Worm (Caenorhabditis elegans): ENCODE measurements around the gene C06H2.2.
"Not testable (repeated sequence)": the region's sequence is repeated elsewhere in the genome, so short reads cannot be mapped to it uniquely, and the experiment has no call there.

Gene C06H2.2

DNA sequence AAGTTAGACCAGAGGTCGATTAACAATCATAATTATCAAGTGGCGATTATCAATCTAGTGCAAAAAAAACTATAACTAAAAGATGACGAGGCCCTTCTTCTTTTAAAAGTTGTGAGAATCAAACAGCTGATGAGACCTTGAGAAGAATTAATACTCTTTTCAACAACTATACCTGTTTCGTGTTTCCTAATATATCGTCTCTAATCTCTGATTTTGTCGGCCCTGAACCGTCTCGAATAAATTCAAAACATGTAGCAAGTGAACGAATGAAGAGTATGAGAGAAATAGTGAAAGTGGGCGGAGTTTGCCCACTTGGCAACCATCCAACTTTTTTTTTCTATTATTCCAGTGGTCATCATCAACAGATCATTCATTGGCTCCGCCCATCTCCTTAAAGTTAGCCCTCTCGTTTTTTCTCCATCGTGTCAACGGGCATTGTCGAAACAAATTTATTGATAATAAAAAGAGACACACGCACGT is 37.5 kb upstream of the C06H2.2 start, which contains the start of gene Y42A5A.1:
Gene Y42A5A.1, plus strand, starts transcription at position 430 of the 480 bp plus-strand sequence.
- TF ChIP-seq ztf-29 (GFP tag; IDR thresholded peaks at IDR 0.05) (no peak), ztf-23 (GFP tag; IDR thresholded peaks at IDR 0.05) (no peak), ref-1 (GFP tag; conservative IDR thresholded peaks at IDR 0.05) (no peak), klf-2 (GFP tag; conservative IDR thresholded peaks at IDR 0.05) (no peak), T22C8.4 (GFP tag; IDR thresholded peaks at IDR 0.05) (no peak), cog-1 (tag; optimal IDR thresholded peaks at IDR 0.05) (no peak)

DNA sequence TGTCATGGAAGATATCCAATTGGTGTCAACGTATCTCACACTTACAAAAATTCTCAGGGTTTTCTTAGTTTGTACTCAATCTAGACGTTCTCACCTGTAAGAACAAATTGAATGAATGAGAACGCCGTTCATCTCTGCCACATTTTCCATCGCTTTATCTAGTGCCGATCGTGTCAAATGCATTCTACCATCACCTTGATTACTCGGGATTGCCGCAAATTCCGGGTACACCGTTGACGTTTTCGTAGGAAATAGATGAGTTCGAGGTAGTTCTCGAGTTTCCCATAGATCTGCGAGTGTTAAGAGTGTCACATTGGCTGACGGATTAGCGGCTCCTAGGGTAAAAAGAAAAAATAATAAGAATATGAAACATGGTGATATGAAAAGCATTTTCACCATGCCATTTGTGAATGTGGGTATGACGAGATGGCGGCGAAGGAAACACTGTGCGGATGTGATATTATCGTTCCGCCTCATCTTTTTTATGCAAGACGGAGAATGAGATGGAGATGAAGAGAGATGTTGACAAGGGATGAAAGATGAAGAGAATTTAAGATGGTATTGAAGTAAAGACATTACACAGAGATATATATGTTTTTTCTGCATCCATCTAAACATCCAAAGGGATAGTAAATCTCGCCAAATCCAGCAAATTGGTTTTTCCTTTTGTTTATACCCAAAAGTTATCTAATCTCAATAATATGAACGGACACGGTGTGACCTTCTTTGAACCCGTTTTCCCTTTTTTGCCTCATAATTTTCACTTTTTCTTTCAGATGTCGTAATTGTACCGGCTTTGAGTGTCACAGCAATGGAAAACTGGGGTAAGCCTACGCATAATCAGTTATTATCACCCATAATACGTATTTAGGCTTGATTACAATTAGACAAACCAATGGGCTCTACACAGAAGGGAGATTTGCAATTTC is 31.6 kb upstream of the C06H2.2 start, which contains the start of gene lact-8:
Gene lact-8, minus strand, starts transcription at position 445 of the 929 bp plus-strand sequence.
- no peak for TF ChIP-seq med-1 (GFP tag; optimal IDR thresholded peaks at IDR 0.05; ENCODE audit: insufficient read depth)
- no peak for TF ChIP-seq ztf-23 (GFP tag; IDR thresholded peaks at IDR 0.05)
- no peak for TF ChIP-seq ztf-29 (GFP tag; IDR thresholded peaks at IDR 0.05)
- TF ChIP-seq flt-1 (GFP tag; IDR thresholded peaks at IDR 0.05): no peak
- TF ChIP-seq ref-1 (GFP tag; conservative IDR thresholded peaks at IDR 0.05): no peak
- TF ChIP-seq klf-2 (GFP tag; conservative IDR thresholded peaks at IDR 0.05): no peak
- no peak for TF ChIP-seq T22C8.4 (GFP tag; IDR thresholded peaks at IDR 0.05)
- TF ChIP-seq tab-1 (GFP tag; IDR thresholded peaks at IDR 0.05): no peak
- TF ChIP-seq cog-1 (tag; optimal IDR thresholded peaks at IDR 0.05): no peak

DNA sequence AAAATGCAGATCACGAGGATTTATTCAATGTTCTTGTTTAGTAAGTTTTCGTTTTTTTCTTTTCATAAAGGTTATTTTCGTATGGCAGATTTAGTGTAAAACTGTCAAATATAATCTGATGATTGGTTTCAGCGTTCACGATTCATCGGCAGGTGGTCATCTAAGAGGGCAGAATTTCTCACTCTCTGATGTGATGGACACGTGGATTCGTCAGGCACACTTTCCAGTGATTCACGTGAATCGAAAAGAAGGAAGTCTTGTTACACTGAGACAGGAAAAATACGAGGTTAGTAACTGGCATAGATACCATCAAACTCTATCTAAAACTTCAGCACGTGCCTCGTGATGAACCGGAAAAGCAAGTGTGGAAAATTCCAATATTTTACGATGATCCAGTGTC is 30.3 kb upstream of the C06H2.2 start:
- TF ChIP-seq klf-2 (GFP tag; conservative IDR thresholded peaks at IDR 0.05): no peak
- no peak for TF ChIP-seq tab-1 (GFP tag; IDR thresholded peaks at IDR 0.05)
- no peak for TF ChIP-seq ztf-23 (GFP tag; IDR thresholded peaks at IDR 0.05)
- no peak for TF ChIP-seq flt-1 (GFP tag; IDR thresholded peaks at IDR 0.05)
- no peak for TF ChIP-seq cog-1 (tag; optimal IDR thresholded peaks at IDR 0.05)
- TF ChIP-seq ref-1 (GFP tag; conservative IDR thresholded peaks at IDR 0.05): no peak
- no peak for TF ChIP-seq med-1 (GFP tag; optimal IDR thresholded peaks at IDR 0.05; ENCODE audit: insufficient read depth)
- no peak for TF ChIP-seq T22C8.4 (GFP tag; IDR thresholded peaks at IDR 0.05)
- TF ChIP-seq ztf-29 (GFP tag; IDR thresholded peaks at IDR 0.05): no peak

DNA sequence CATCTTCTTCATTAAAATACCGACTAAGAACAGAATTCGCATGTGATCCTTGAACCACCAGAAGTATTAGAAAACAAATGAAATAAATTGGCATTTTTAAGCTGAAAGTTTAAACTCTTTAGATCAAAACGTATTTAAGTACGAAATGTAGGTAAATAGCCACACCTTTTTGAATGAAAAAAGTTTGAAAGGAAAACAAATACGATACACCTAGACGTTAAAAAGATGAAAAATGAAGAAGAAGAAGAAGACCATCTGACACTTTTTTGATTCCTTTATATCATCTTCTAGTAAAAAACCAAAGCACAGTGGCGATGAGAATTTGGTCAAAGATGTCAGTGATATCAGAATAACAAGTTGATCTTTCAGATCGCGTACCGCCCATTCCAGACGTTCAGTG is 29.1 kb upstream of the C06H2.2 start, which contains the start of gene Y42A5A.3:
Gene Y42A5A.3, minus strand, starts transcription at position 101 of the 400 bp plus-strand sequence.
- TF ChIP-seq ztf-29 (GFP tag; IDR thresholded peaks at IDR 0.05) (no peak), tab-1 (GFP tag; IDR thresholded peaks at IDR 0.05) (no peak), T22C8.4 (GFP tag; IDR thresholded peaks at IDR 0.05) (no peak), ztf-23 (GFP tag; IDR thresholded peaks at IDR 0.05) (no peak), ref-1 (GFP tag; conservative IDR thresholded peaks at IDR 0.05) (no peak), flt-1 (GFP tag; IDR thresholded peaks at IDR 0.05) (no peak), cog-1 (tag; optimal IDR thresholded peaks at IDR 0.05) (no peak), med-1 (GFP tag; optimal IDR thresholded peaks at IDR 0.05; ENCODE audit: insufficient read depth) (no peak), klf-2 (GFP tag; conservative IDR thresholded peaks at IDR 0.05) (no peak)

DNA sequence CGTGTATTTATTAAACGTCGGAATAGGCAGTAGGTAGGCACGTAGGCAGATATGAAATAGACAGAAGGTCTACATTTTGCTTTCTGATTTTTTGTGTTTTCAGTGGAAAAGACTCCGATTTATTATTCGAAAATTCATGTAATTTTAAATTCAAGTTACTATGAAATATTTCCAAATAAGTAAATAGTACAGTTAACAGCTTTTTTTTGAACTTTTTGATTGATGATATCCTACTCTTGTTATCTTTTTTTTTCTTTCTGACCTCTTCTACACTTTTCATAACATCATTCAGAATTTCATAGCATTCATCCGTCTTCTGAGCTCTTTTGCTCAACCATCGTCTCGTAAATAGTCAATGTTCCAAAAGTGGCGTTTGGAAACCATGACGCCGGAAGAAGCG is 26.4 kb upstream of the C06H2.2 start, which contains the start of gene cdkl-1:
Gene cdkl-1, plus strand, starts transcription at position 301 of the 400 bp plus-strand sequence.
- TF ChIP-seq ztf-29 (GFP tag; IDR thresholded peaks at IDR 0.05): no peak
- TF ChIP-seq cog-1 (tag; optimal IDR thresholded peaks at IDR 0.05): no peak
- TF ChIP-seq ref-1 (GFP tag; conservative IDR thresholded peaks at IDR 0.05): no peak
- no peak for TF ChIP-seq tab-1 (GFP tag; IDR thresholded peaks at IDR 0.05)
- no peak for TF ChIP-seq klf-2 (GFP tag; conservative IDR thresholded peaks at IDR 0.05)
- no peak for TF ChIP-seq ztf-23 (GFP tag; IDR thresholded peaks at IDR 0.05)
- no peak for TF ChIP-seq med-1 (GFP tag; optimal IDR thresholded peaks at IDR 0.05; ENCODE audit: insufficient read depth)
- TF ChIP-seq flt-1 (GFP tag; IDR thresholded peaks at IDR 0.05): no peak
- TF ChIP-seq T22C8.4 (GFP tag; IDR thresholded peaks at IDR 0.05): no peak

DNA sequence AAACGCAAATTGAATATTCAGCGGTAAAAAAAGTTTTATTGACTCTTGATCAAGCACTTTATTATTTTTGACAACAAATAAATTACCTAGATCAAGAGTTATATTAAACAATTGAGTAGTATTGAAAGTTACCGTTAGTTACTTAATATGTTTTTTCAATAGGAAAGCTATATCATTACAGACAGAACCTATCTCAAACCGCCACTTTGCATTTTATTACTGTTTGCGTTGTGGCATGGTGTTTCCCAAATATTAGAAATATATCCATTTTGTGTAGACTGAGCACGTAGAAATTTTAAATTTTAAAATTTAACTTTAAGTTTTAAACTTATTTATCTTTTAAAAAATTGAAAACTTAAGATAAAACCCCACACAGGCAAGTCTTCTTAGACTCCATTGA is 20.6 kb upstream of the C06H2.2 start:
- TF ChIP-seq cog-1 (tag; optimal IDR thresholded peaks at IDR 0.05) (no peak), T22C8.4 (GFP tag; IDR thresholded peaks at IDR 0.05) (no peak), ztf-29 (GFP tag; IDR thresholded peaks at IDR 0.05) (no peak), med-1 (GFP tag; optimal IDR thresholded peaks at IDR 0.05; ENCODE audit: insufficient read depth) (no peak), flt-1 (GFP tag; IDR thresholded peaks at IDR 0.05) (no peak), ref-1 (GFP tag; conservative IDR thresholded peaks at IDR 0.05) (no peak)

DNA sequence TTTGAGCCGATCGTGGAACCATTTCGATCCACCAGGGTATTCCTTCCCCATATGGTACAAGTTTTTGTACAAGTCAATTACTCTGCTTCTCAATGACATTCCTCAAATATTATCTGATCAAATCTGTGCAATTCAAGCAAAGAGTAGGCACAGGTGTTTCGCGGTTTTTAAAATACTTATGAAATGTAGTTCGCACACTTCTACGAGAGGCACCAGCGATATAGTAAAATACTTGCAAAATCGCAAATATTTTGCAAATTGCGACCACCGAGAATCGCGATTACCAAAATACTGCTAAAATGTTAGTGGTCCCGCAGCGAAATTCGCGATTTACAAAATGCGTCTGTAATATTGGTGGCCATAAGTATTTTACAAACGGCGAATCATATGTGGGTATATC is 15.4 kb upstream of the C06H2.2 start, which contains the start of gene Y42A5A.5:
Gene Y42A5A.5, minus strand, starts transcription at position 101 of the 400 bp plus-strand sequence.
- TF ChIP-seq ztf-23 (GFP tag; IDR thresholded peaks at IDR 0.05); cog-1 (tag; optimal IDR thresholded peaks at IDR 0.05); klf-2 (GFP tag; conservative IDR thresholded peaks at IDR 0.05): not testable (repeated sequence)

DNA sequence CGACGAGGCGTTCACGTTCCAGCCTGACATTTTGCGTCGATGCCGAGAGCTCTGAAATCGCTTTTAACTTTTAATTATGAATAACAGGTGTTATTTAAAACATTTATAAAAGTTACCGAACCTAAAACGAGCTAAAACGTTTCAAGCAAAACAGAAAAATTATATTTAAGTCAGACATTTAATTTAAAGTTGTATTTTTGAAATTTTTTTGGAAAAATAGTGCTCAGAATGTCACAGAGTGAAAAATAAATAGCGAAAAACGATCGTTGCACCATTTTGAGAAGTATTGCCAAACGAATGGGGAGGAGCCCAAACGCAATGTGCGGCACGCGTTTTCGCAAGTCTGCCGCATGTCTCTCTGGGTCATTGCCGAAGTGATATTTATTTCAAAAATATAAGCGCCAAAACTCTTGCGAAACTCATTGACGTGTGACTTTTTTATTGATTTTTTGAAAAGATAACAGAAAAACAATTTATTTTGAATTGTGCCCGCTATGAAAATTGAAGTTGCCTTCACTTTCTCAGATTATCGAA is 11.9 kb upstream of the C06H2.2 start, which contains the start of gene erfa-3:
Gene erfa-3, minus strand, starts transcription at position 51 of the 534 bp plus-strand sequence.
- TF ChIP-seq tab-1 (GFP tag; IDR thresholded peaks at IDR 0.05) (no peak; the same call in 1 of the 2 replicates), klf-2 (GFP tag; conservative IDR thresholded peaks at IDR 0.05) (peak; percentile 40; the same call in 1 of the 2 replicates), ztf-23 (GFP tag; IDR thresholded peaks at IDR 0.05) (peak; percentile 88), T22C8.4 (GFP tag; IDR thresholded peaks at IDR 0.05) (peak; percentile 66), ref-1 (GFP tag; conservative IDR thresholded peaks at IDR 0.05) (0 out of 2 replicates have a peak, but pooled peaks have one; percentile 14), cog-1 (tag; optimal IDR thresholded peaks at IDR 0.05) (peak; percentile 58), ztf-29 (GFP tag; IDR thresholded peaks at IDR 0.05) (peak; percentile 72; the same call in 1 of the 2 replicates), flt-1 (GFP tag; IDR thresholded peaks at IDR 0.05) (no peak; the same call in none of the 2 replicates), med-1 (GFP tag; optimal IDR thresholded peaks at IDR 0.05; ENCODE audit: insufficient read depth) (peak; percentile 91)

DNA sequence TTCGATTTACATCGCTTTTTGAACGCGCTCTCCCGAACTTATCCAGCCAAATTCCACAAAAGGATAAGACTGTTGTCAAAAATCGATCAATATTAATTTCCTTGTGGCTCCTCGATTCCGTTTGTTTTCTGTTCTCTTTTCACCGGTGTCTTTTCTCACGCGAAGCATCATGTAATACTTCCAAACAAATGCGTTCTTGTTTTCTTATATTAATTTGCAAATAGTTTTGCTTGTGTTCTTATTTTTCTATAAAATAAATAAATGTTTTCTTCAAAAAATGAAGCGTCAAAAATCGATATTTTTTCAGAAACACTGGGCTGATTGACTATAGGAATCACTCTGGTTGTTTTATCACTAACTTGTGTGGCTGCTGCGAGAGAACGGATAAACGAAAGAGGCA is 11.4 kb upstream of the C06H2.2 start, which contains the start of gene math-33:
Gene math-33, plus strand, starts transcription at position 301 of the 400 bp plus-strand sequence.
- TF ChIP-seq klf-2 (GFP tag; conservative IDR thresholded peaks at IDR 0.05): no peak
- TF ChIP-seq ztf-29 (GFP tag; IDR thresholded peaks at IDR 0.05): no peak
- no peak for TF ChIP-seq cog-1 (tag; optimal IDR thresholded peaks at IDR 0.05)
- no peak for TF ChIP-seq flt-1 (GFP tag; IDR thresholded peaks at IDR 0.05)
- no peak for TF ChIP-seq ref-1 (GFP tag; conservative IDR thresholded peaks at IDR 0.05)
- TF ChIP-seq med-1 (GFP tag; optimal IDR thresholded peaks at IDR 0.05; ENCODE audit: insufficient read depth): no peak

All from whole organism, midembryonic.